Worm (Caenorhabditis elegans): Measurements from ENCODE around the gene F43D2.3.

DNA sequence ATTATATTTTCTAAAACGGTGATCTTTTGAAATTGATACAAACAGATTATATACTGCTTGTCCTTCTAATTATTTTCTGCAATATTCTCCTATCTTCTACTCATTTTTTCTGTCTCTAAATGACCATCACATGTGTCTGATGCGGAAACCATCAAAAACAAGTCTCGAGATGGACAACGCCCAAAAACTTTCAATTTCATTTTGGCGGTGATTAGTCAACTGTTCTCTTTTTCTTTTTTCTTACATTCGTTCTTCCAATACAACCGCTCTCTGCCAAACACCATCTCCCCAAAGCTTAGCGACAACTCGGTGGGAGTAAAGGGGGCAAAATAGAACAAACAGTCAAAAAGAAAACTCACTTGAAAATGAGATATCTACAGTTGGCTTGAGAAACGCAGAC lies 1.6 kb downstream of the F43D2.3 start:
- TF ChIP-seq pqm-1 (tag; optimal IDR thresholded peaks at IDR 0.05), result no peak
- TF ChIP-seq lin-15B (tag; optimal IDR thresholded peaks at IDR 0.05), result no peak
- TF ChIP-seq grh-1 (GFP tag; IDR thresholded peaks at IDR 0.05), result no peak
- TF ChIP-seq elt-2 (tag; optimal IDR thresholded peaks at IDR 0.05), result no peak
- peak; percentile 95 for TF ChIP-seq blmp-1 (tag; optimal IDR thresholded peaks at IDR 0.05)
- no peak for TF ChIP-seq jun-1 (tag; optimal IDR thresholded peaks at IDR 0.05)
- no peak for TF ChIP-seq nhr-77 (tag; optimal IDR thresholded peaks at IDR 0.05)
- no peak for TF ChIP-seq nhr-12 (tag; optimal IDR thresholded peaks at IDR 0.05)
- no peak for TF ChIP-seq nhr-76 (tag; optimal IDR thresholded peaks at IDR 0.05)
